Fruit fly (Drosophila melanogaster) Kc167 (cell line): ENCODE results near the gene CG13055.

ENCODE experiments used
- Sin3A ChIP-seq: fragments of >200 bp; optimal IDR thresholded peaks from 2 replicates; lab custom pipeline; 2018; ENCODE audit warnings: missing external identifiers
- insv ChIP-seq: fragments of >200 bp; optimal IDR thresholded peaks from 3 replicates; lab custom pipeline; 2018; ENCODE audit warnings: missing external identifiers
- ttk ChIP-seq: sonication (Bioruptor generic); optimal IDR thresholded peaks from 2 replicates; lab custom pipeline; 2017; ENCODE audit warnings: missing external identifiers

DNA sequence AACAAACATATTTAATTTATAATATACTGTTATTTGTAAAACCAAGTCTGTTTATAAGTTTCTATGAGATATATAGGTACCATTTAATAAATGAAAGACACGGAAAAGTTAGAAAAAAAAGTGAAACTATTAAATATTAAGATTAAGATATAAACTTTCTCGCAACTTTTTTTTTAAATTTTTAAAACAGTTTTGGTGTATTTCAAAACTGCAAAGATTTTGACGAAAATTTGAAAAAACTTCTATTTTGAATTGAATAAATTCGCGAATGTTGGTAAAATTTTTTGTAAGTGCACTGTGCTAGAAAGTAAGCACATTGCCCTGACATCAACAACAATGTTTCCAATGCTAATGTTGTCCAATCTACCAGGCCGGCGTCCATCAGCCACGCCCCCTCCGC lies 30.9 kb downstream of the CG13055 start:
- TF ChIP-seq Sin3A (no peak), insv (lab: Kevin White, UChicago) (no peak), ttk (lab: Kevin White, UChicago) (no peak)
